Fruit fly (Drosophila melanogaster) S2 (cell line): ENCODE results near the gene sif.

ENCODE experiments used
- CG8478 ChIP-seq: fragments of >200 bp; optimal IDR thresholded peaks from 2 replicates; lab custom pipeline; 2018
- CTCF ChIP-seq, 2 experiments: fragments of >200 bp; optimal IDR thresholded peaks; 2 replicates each; lab custom pipeline; 2018

DNA sequence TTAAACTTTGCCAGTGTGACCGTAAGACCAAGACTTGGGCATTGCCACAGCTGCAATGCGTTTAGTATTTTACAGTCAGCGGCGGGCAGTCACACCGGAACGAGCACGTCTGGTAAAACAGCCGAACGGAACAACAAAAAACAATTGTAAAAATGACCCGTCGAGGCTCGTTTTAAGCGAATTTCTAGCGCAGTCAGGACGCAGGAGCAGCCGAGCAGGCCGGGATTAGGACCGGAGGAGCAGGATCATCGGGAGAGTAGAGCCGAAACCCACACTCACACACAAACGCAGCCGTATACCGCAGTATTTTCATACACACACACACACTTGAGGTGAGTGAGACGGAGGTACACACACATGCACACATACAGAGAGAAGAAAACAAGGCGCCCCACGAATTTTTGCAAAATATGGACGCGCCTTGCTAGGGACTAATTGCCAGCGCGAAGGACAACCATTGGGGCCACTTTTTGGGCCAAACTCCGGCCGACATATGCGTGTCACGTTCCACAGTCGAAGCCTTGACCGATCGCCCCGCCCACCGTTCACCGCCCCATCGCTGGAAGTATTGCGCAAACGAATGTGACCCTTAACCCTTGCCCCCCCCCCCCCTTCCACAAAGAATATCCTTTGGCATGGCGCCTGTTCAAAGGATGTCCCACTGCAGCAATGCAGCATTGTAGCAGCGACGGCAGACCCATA, 95.3 kb downstream of the sif start, which contains the start of gene Usp47:
- no peak for TF ChIP-seq CG8478 (lab: Kevin White, UChicago)
- peak in 1 of 2 experiments; percentile 26 for TF ChIP-seq CTCF (optimal IDR thresholded peaks at IDR 0.05; lab: Kevin White, UChicago)
